Fruit fly (Drosophila melanogaster) whole organism, prepupa: ENCODE measurements around the gene dpr16.
A peak's percentile ranks its signal among the peaks of the same experiment; 100 is the strongest.

Source experiments
- Blimp-1 ChIP-seq: fragments of 200-800 bp; sonication (Bioruptor generic); optimal IDR thresholded peaks from 3 replicates; lab custom pipeline; 2017; ENCODE audit warnings: missing biosample characterization, missing genetic modification characterization, mild to moderate bottlenecking, moderate library complexity, missing genetic modification reagents
- CG10631 ChIP-seq: fragments of 200-800 bp; sonication (Bioruptor generic); optimal IDR thresholded peaks from 2 replicates; lab custom pipeline; 2016; ENCODE audit warnings: missing biosample characterization, missing genetic modification characterization
- CG10669 ChIP-seq: fragments of 200-800 bp; sonication (Bioruptor generic); optimal IDR thresholded peaks from 3 replicates; lab custom pipeline; 2018; ENCODE audit warnings: missing biosample characterization, mild to moderate bottlenecking, missing genetic modification characterization, moderate library complexity
- CG11294 ChIP-seq: fragments of 200-800 bp; sonication (Bioruptor generic); IDR thresholded peaks from 2 replicates; pipeline ENCODE4 v1.3.6; 2022; ENCODE audit warnings: missing biosample characterization, missing genetic modification characterization
- CG11762 ChIP-seq: fragments of 200-800 bp; sonication (Bioruptor generic); optimal IDR thresholded peaks from 3 replicates; lab custom pipeline; 2016; ENCODE audit warnings: missing biosample characterization, missing genetic modification characterization; ENCODE audit not compliant: insufficient read depth
- CG11902 ChIP-seq: fragments of 200-800 bp; sonication (Bioruptor generic); optimal IDR thresholded peaks from 3 replicates; lab custom pipeline; 2016; ENCODE audit warnings: missing biosample characterization, missing genetic modification characterization
- CG15336 ChIP-seq: fragments of 200-800 bp; sonication (Bioruptor generic); IDR thresholded peaks from 2 replicates; pipeline ENCODE4 v1.3.6; 2022; ENCODE audit warnings: missing biosample characterization, missing genetic modification characterization
- CG1621 ChIP-seq: fragments of 200-800 bp; sonication (Bioruptor generic); optimal IDR thresholded peaks from 3 replicates; lab custom pipeline; 2018; ENCODE audit warnings: missing biosample characterization, mild to moderate bottlenecking, missing genetic modification characterization
- CG16779 ChIP-seq: fragments of 200-800 bp; sonication (Bioruptor generic); optimal IDR thresholded peaks from 3 replicates; lab custom pipeline; 2017; ENCODE audit warnings: missing biosample characterization, mild to moderate bottlenecking, missing genetic modification characterization
- CG31627 ChIP-seq: fragments of 200-800 bp; sonication (Bioruptor generic); optimal IDR thresholded peaks from 3 replicates; lab custom pipeline; 2016; ENCODE audit warnings: missing biosample characterization, missing genetic modification characterization
- CG32006 ChIP-seq: fragments of 200-800 bp; sonication (Bioruptor generic); optimal IDR thresholded peaks from 3 replicates; lab custom pipeline; 2017; ENCODE audit warnings: missing biosample characterization, mild to moderate bottlenecking, missing genetic modification characterization
- CG34406 ChIP-seq: fragments of 200-800 bp; sonication (Bioruptor generic); optimal IDR thresholded peaks from 3 replicates; lab custom pipeline; 2016; ENCODE audit warnings: missing biosample characterization, missing genetic modification characterization
- CG3919 ChIP-seq: fragments of 200-800 bp; sonication (Bioruptor generic); optimal IDR thresholded peaks from 3 replicates; lab custom pipeline; 2016; ENCODE audit warnings: missing biosample characterization, missing genetic modification characterization
- CG4318 ChIP-seq: fragments of 200-800 bp; sonication (Bioruptor generic); optimal IDR thresholded peaks from 3 replicates; lab custom pipeline; 2017; ENCODE audit warnings: missing biosample characterization, mild to moderate bottlenecking, missing genetic modification characterization
- CG6163 ChIP-seq: fragments of 200-800 bp; sonication (Bioruptor generic); IDR thresholded peaks from 3 replicates; pipeline ENCODE4 v1.3.6; 2022; ENCODE audit warnings: missing biosample characterization, missing genetic modification characterization
- CG6276 ChIP-seq: fragments of 200-800 bp; sonication (Bioruptor generic); optimal IDR thresholded peaks from 2 replicates; lab custom pipeline; 2017; ENCODE audit warnings: missing biosample characterization, mild to moderate bottlenecking, missing genetic modification characterization
- CG6792 ChIP-seq: fragments of 200-800 bp; sonication (Bioruptor generic); optimal IDR thresholded peaks from 3 replicates; lab custom pipeline; 2016; ENCODE audit warnings: missing biosample characterization, missing genetic modification characterization
- CG6808 ChIP-seq: fragments of 200-800 bp; sonication (Bioruptor generic); optimal IDR thresholded peaks from 3 replicates; lab custom pipeline; 2017; ENCODE audit warnings: missing biosample characterization, missing genetic modification characterization, mild to moderate bottlenecking, moderate library complexity, missing genetic modification reagents
- CG7368 ChIP-seq: fragments of 200-800 bp; sonication (Bioruptor generic); optimal IDR thresholded peaks from 3 replicates; lab custom pipeline; 2016; ENCODE audit warnings: missing biosample characterization, missing genetic modification characterization
- CG8119 ChIP-seq: fragments of 200-800 bp; sonication (Bioruptor generic); IDR thresholded peaks from 3 replicates; pipeline ENCODE4 v1.3.6; 2022; ENCODE audit warnings: missing biosample characterization, missing genetic modification characterization
- CG9139 ChIP-seq: fragments of 200-800 bp; sonication (Bioruptor generic); optimal IDR thresholded peaks from 3 replicates; lab custom pipeline; 2017; ENCODE audit warnings: missing biosample characterization, mild to moderate bottlenecking, missing genetic modification characterization
- Eip75B ChIP-seq: fragments of 200-800 bp; sonication (Bioruptor generic); optimal IDR thresholded peaks from 3 replicates; lab custom pipeline; 2016; ENCODE audit warnings: missing biosample characterization, missing genetic modification characterization
- Eip78C ChIP-seq: fragments of 200-800 bp; sonication (Bioruptor generic); peaks from one replicate; lab custom pipeline; 2016; ENCODE audit warnings: missing biosample characterization, missing genetic modification characterization
- Eip93F ChIP-seq: fragments of 200-800 bp; sonication (Bioruptor generic); optimal IDR thresholded peaks from 2 replicates; lab custom pipeline; 2016; ENCODE audit warnings: missing biosample characterization, mild to moderate bottlenecking, missing genetic modification characterization
- Ets21C ChIP-seq: fragments of 200-800 bp; sonication (Bioruptor generic); optimal IDR thresholded peaks from 3 replicates; lab custom pipeline; 2016; ENCODE audit warnings: missing biosample characterization, missing genetic modification characterization
- Ets96B ChIP-seq: fragments of 200-800 bp; optimal IDR thresholded peaks from 2 replicates; lab custom pipeline; 2019; ENCODE audit warnings: missing biosample characterization, mild to moderate bottlenecking, missing genetic modification characterization, moderate library complexity
- Gug ChIP-seq: fragments of 200-800 bp; sonication (Bioruptor generic); IDR thresholded peaks from 2 replicates; pipeline ENCODE4 v1.3.6; 2022; ENCODE audit warnings: missing biosample characterization, missing genetic modification characterization
- Hr38 ChIP-seq: sonication (Bioruptor generic); optimal IDR thresholded peaks from 2 replicates; lab custom pipeline; 2016; ENCODE audit warnings: missing biosample characterization, missing genetic modification characterization
- Hr39 ChIP-seq: fragments of 200-800 bp; sonication (Bioruptor generic); optimal IDR thresholded peaks from 2 replicates; lab custom pipeline; 2016; ENCODE audit warnings: missing biosample characterization, missing genetic modification characterization
- Met ChIP-seq: fragments of 200-800 bp; sonication (Bioruptor generic); optimal IDR thresholded peaks from 3 replicates; lab custom pipeline; 2016; ENCODE audit warnings: missing biosample characterization, missing genetic modification characterization
- OdsH ChIP-seq: fragments of 200-800 bp; sonication (Bioruptor generic); optimal IDR thresholded peaks from 3 replicates; lab custom pipeline; 2016; ENCODE audit warnings: missing biosample characterization, missing genetic modification characterization
- Smox ChIP-seq: fragments of 200-800 bp; sonication (Bioruptor generic); optimal IDR thresholded peaks from 3 replicates; lab custom pipeline; 2016; ENCODE audit warnings: missing biosample characterization, missing genetic modification characterization
- Sox102F ChIP-seq: fragments of 200-800 bp; sonication (Bioruptor generic); optimal IDR thresholded peaks from 2 replicates; lab custom pipeline; 2016; ENCODE audit warnings: missing biosample characterization, mild to moderate bottlenecking, missing genetic modification characterization
- Sox14 ChIP-seq: fragments of 200-800 bp; sonication (Bioruptor generic); optimal IDR thresholded peaks from 3 replicates; lab custom pipeline; 2016; ENCODE audit warnings: missing biosample characterization, missing genetic modification characterization
- achi ChIP-seq: fragments of 200-800 bp; sonication (Bioruptor generic); optimal IDR thresholded peaks from 3 replicates; lab custom pipeline; 2016; ENCODE audit warnings: missing biosample characterization, missing genetic modification characterization
- acj6 ChIP-seq: fragments of 200-800 bp; sonication (Bioruptor generic); optimal IDR thresholded peaks from 3 replicates; lab custom pipeline; 2016; ENCODE audit warnings: missing biosample characterization, missing genetic modification characterization
- cyc ChIP-seq: fragments of 200-800 bp; sonication (Bioruptor generic); optimal IDR thresholded peaks from 3 replicates; lab custom pipeline; 2016; ENCODE audit warnings: missing biosample characterization, missing genetic modification characterization
- dac ChIP-seq: fragments of 200-800 bp; sonication (Bioruptor generic); optimal IDR thresholded peaks from 2 replicates; lab custom pipeline; 2017; ENCODE audit warnings: missing biosample characterization, mild to moderate bottlenecking, missing genetic modification characterization
- eg ChIP-seq: fragments of 200-800 bp; sonication (Bioruptor generic); IDR thresholded peaks from 3 replicates; pipeline ENCODE4 v1.3.6; 2022; ENCODE audit warnings: missing biosample characterization, missing genetic modification characterization
- esn ChIP-seq: fragments of 200-800 bp; sonication (Bioruptor generic); optimal IDR thresholded peaks from 2 replicates; lab custom pipeline; 2016; ENCODE audit warnings: missing biosample characterization, mild to moderate bottlenecking, missing genetic modification characterization, moderate library complexity
- fd59A ChIP-seq: fragments of 200-800 bp; sonication (Bioruptor generic); optimal IDR thresholded peaks from 2 replicates; lab custom pipeline; 2017; ENCODE audit warnings: missing biosample characterization, mild to moderate bottlenecking, missing genetic modification characterization, missing genetic modification reagents
- fd85E ChIP-seq: fragments of 200-800 bp; sonication (Bioruptor generic); optimal IDR thresholded peaks from 3 replicates; lab custom pipeline; 2016; ENCODE audit warnings: missing biosample characterization, missing genetic modification characterization
- fkh ChIP-seq: fragments of 200-800 bp; sonication (Bioruptor generic); optimal IDR thresholded peaks from 3 replicates; lab custom pipeline; 2017; ENCODE audit warnings: missing biosample characterization, mild to moderate bottlenecking, missing genetic modification characterization, moderate library complexity
- net ChIP-seq: fragments of 200-800 bp; sonication (Bioruptor generic); optimal IDR thresholded peaks from 3 replicates; lab custom pipeline; 2016; ENCODE audit warnings: missing biosample characterization, missing genetic modification characterization
- pdm3 ChIP-seq: fragments of 200-800 bp; sonication (Bioruptor generic); optimal IDR thresholded peaks from 3 replicates; lab custom pipeline; 2016; ENCODE audit warnings: missing biosample characterization, missing genetic modification characterization
- salr ChIP-seq, 2 experiments: fragments of 200-800 bp; sonication (Bioruptor generic); optimal IDR thresholded peaks; 3 replicates each; lab custom pipeline; 2016 to 2018; ENCODE audit warnings: missing biosample characterization in 2 of 2, missing genetic modification characterization in 2 of 2, mild to moderate bottlenecking in 1 of 2
- spab ChIP-seq: fragments of 200-800 bp; sonication (Bioruptor generic); optimal IDR thresholded peaks from 2 replicates; lab custom pipeline; 2017; ENCODE audit warnings: missing biosample characterization, mild to moderate bottlenecking, missing genetic modification characterization, missing genetic modification reagents
- ss ChIP-seq, 2 experiments: fragments of 200-800 bp; sonication (Bioruptor generic); optimal IDR thresholded peaks; 2 replicates in 1 of 2; 3 replicates in 1 of 2; lab custom pipeline; 2017 to 2018; ENCODE audit warnings: mild to moderate bottlenecking in 2 of 2, missing biosample characterization in 2 of 2, missing genetic modification characterization in 2 of 2, moderate library complexity in 1 of 2
- topi ChIP-seq: fragments of 200-800 bp; sonication (Bioruptor generic); optimal IDR thresholded peaks from 3 replicates; lab custom pipeline; 2016; ENCODE audit warnings: missing biosample characterization, missing genetic modification characterization
- vri ChIP-seq: fragments of 200-800 bp; sonication (Bioruptor generic); optimal IDR thresholded peaks from 3 replicates; lab custom pipeline; 2016; ENCODE audit warnings: missing biosample characterization, mild to moderate bottlenecking, missing genetic modification characterization

Gene dpr16

dm6 chr3R:5208115-5208365 is 57.3 kb downstream of the dpr16 start:
- TF ChIP-seq ss (GFP tag; optimal IDR thresholded peaks at IDR 0.05; lab: Kevin White, UChicago) (no peak), fkh (peak; percentile 65), salr (GFP tag; optimal IDR thresholded peaks at IDR 0.05; lab: Kevin White, UChicago) (no peak), CG1621 (tag; lab: Kevin White, UChicago) (no peak)

dm6 chr3R:5209481-5209880 is 58.8 kb downstream of the dpr16 start:
- TF ChIP-seq Gug (GFP tag; lab: Robert Waterston, UW) (peak; percentile 92), ss (GFP tag; optimal IDR thresholded peaks at IDR 0.05; lab: Kevin White, UChicago) (peak; percentile 78 to 84), CG6163 (GFP tag; lab: Robert Waterston, UW) (peak; percentile 97), CG32006 (GFP tag; lab: Kevin White, UChicago) (peak; percentile 94), CG8119 (GFP tag; lab: Robert Waterston, UW) (peak; percentile 91), CG6792 (peak; percentile 89), CG11762 (GFP tag; lab: Kevin White, UChicago) (peak; percentile 83), Eip75B (peak; percentile 90), CG10631 (GFP tag; lab: Kevin White, UChicago) (peak; percentile 83), dac (GFP tag; lab: Kevin White, UChicago) (peak; percentile 84), CG34406 (peak; percentile 84), Ets21C (GFP tag; lab: Kevin White, UChicago) (peak; percentile 64), esn (GFP tag; lab: Kevin White, UChicago) (peak; percentile 85), Ets96B (tag; lab: Kevin White, UChicago) (peak; percentile 86), net (GFP tag; lab: Kevin White, UChicago) (peak; percentile 92), acj6 (GFP tag; lab: Kevin White, UChicago) (peak; percentile 92), eg (peak; percentile 95), Sox102F (GFP tag; lab: Kevin White, UChicago) (peak; percentile 73), cyc (peak; percentile 85), CG10669 (GFP tag; lab: Kevin White, UChicago) (peak; percentile 86), Hr39 (peak; percentile 86), fd85E (GFP tag; lab: Kevin White, UChicago) (peak; percentile 76), CG4318 (GFP tag; lab: Kevin White, UChicago) (peak; percentile 85), achi (peak; percentile 91), Eip93F (GFP tag; lab: Kevin White, UChicago) (no peak), Eip78C (GFP tag; lab: Kevin White, UChicago) (peak; percentile 97), CG31627 (GFP tag; lab: Kevin White, UChicago) (peak; percentile 86), Met (GFP tag; lab: Kevin White, UChicago) (peak; percentile 82), salr (GFP tag; optimal IDR thresholded peaks at IDR 0.05; lab: Kevin White, UChicago) (peak; percentile 72 to 79), CG6276 (GFP tag; lab: Kevin White, UChicago) (peak; percentile 89), pdm3 (GFP tag; lab: Kevin White, UChicago) (peak; percentile 94), fd59A (GFP tag; lab: Kevin White, UChicago) (peak; percentile 80), topi (GFP tag; lab: Kevin White, UChicago) (peak; percentile 82), CG16779 (tag; lab: Kevin White, UChicago) (peak; percentile 76), CG6808 (GFP tag; lab: Kevin White, UChicago) (peak; percentile 84), CG11294 (GFP tag; lab: Robert Waterston, UW) (peak; percentile 89), CG15336 (GFP tag; lab: Robert Waterston, UW) (peak; percentile 94), Sox14 (GFP tag; lab: Kevin White, UChicago) (peak; percentile 91), CG11902 (GFP tag; lab: Kevin White, UChicago) (peak; percentile 88), Hr38 (peak; percentile 37), spab (GFP tag; lab: Kevin White, UChicago) (peak; percentile 81), CG7368 (GFP tag; lab: Kevin White, UChicago) (peak; percentile 90), vri (GFP tag; lab: Kevin White, UChicago) (peak; percentile 52), OdsH (peak; percentile 92), Blimp-1 (GFP tag; lab: Kevin White, UChicago) (peak; percentile 36), Smox (GFP tag; lab: Kevin White, UChicago) (peak; percentile 64), CG9139 (GFP tag; lab: Kevin White, UChicago) (peak; percentile 74), CG1621 (tag; lab: Kevin White, UChicago) (no peak), CG3919 (peak; percentile 94)
